Fruit fly (Drosophila melanogaster): Measurements from ENCODE around the gene CG14963.

Gene CG14963

DNA sequence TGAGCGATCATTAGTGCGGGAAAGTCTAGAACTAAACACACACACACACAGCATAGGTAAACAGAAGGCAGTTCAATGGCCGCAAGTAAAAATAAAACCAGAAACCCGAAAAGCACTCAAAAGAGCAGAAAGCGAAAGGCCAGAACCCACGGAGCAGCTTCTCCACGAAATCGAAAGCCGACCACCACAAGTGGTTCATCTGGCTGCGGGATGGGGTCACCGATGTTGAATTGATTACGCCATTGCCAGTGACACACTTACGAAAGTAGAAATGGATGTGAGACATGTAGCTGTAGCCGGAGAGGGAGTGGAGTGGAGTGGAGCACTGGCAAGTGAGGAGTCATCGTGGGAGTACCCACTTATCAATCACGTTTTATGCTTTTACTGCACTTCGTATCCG lies 30.9 kb downstream of the CG14963 start (continued):
- TF ChIP-seq Bgb (GFP tag; IDR thresholded peaks at IDR 0.05; ENCODE audit: partially characterized antibody): no peak
- TF ChIP-seq lmd (GFP tag; IDR thresholded peaks at IDR 0.05): no peak
- TF ChIP-seq Lim3 (GFP tag; IDR thresholded peaks at IDR 0.05): no peak
- TF ChIP-seq Pdp1 (GFP tag; optimal IDR thresholded peaks at IDR 0.05): peak in 1 of 2 experiments; percentile 73
- TF ChIP-seq phol (tag; optimal IDR thresholded peaks at IDR 0.05): no peak
- TF ChIP-seq z (GFP tag; IDR thresholded peaks at IDR 0.05): peak; percentile 76
- no peak for TF ChIP-seq zen (tag; optimal IDR thresholded peaks at IDR 0.05)
- TF ChIP-seq Hr78 (GFP tag; optimal IDR thresholded peaks at IDR 0.05): peak in 1 of 2 experiments; percentile 88
- peak; percentile 32; the same call in 1 of the 2 replicates for TF ChIP-seq onecut (GFP tag; IDR thresholded peaks at IDR 0.05)
- TF ChIP-seq CG3407 (GFP tag; optimal IDR thresholded peaks at IDR 0.05): peak; percentile 22

DNA sequence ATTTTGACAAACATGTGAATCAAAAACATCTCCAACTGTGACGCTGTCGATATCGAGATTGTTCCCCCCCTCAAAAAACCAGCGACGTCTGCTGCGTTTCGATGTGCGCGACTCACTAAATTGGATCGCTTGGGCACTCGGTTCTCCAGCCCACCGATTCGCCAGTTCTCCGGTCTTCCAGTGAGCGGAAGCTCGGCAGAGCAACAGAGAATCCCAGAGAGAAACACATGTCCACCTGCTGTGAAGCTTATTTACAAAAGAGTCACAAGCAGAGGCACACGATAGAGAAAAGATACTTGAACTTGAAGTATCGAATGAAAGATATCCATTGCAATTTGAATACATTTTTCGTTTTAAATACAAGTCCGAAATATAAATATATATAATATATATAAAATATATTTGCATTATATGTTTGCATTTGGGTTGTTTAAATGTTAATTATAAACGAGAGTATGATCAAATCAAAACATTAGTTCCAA lies 38.2 kb downstream of the CG14963 start:
- TF ChIP-seq E2f2 (GFP tag; IDR thresholded peaks at IDR 0.05) (peak; percentile 29; the same call in 1 of the 2 replicates), cwo (GFP tag; optimal IDR thresholded peaks at IDR 0.05) (peak; percentile 20), Dp (GFP tag; optimal IDR thresholded peaks at IDR 0.05) (no peak), jumu (GFP tag; optimal IDR thresholded peaks at IDR 0.05) (no peak), chm (GFP tag; IDR thresholded peaks at IDR 0.05) (no peak; the same call in 1 of the 2 replicates), CG7839 (tag; optimal IDR thresholded peaks at IDR 0.05) (peak; percentile 52), D (optimal IDR thresholded peaks at IDR 0.05) (no peak), D (GFP tag; optimal IDR thresholded peaks at IDR 0.05) (no peak), CG33557 (GFP tag; optimal IDR thresholded peaks at IDR 0.05) (no peak), CG17829 (tag; optimal IDR thresholded peaks at IDR 0.05) (no peak), sens (GFP tag) (no peak), CG10267 (tag; optimal IDR thresholded peaks at IDR 0.05) (peak; percentile 3), CG14710 (tag; optimal IDR thresholded peaks at IDR 0.05) (no peak), C15 (GFP tag; IDR thresholded peaks at IDR 0.05) (no peak), otp (GFP tag; IDR thresholded peaks at IDR 0.05) (peak; percentile 15; the same call in 1 of the 3 replicates), CG18619 (GFP tag; optimal IDR thresholded peaks at IDR 0.05) (peak; percentile 19), CG12071 (GFP tag; optimal IDR thresholded peaks at IDR 0.05) (peak; percentile 26), CHES-1-like (GFP tag; optimal IDR thresholded peaks at IDR 0.05) (no peak), CG7963 (GFP tag; IDR thresholded peaks at IDR 0.05; ENCODE audit: partially characterized antibody) (no peak), Dip2 (GFP tag; IDR thresholded peaks at IDR 0.05) (no peak), Atf6 (GFP tag; IDR thresholded peaks at IDR 0.05) (peak; percentile 29), CG34376 (GFP tag; optimal IDR thresholded peaks at IDR 0.05) (peak; percentile 6), al (GFP tag; IDR thresholded peaks at IDR 0.05) (no peak), Meics (GFP tag; optimal IDR thresholded peaks at IDR 0.05) (peak; percentile 58), CG4707 (GFP tag; optimal IDR thresholded peaks at IDR 0.05) (no peak), fru (optimal IDR thresholded peaks at IDR 0.05) (no peak), CG17361 (GFP tag; IDR thresholded peaks at IDR 0.05) (0 out of 3 replicates have a peak, but pooled peaks have one; percentile 24), Deaf1 (tag; optimal IDR thresholded peaks at IDR 0.05) (peak; percentile 59), zf30C (GFP tag; optimal IDR thresholded peaks at IDR 0.05) (no peak), Fer3 (tag; optimal IDR thresholded peaks at IDR 0.05) (peak; percentile 10), B-H2 (GFP tag; optimal IDR thresholded peaks at IDR 0.05) (peak; percentile 30), CG2120 (GFP tag; optimal IDR thresholded peaks at IDR 0.05) (peak; percentile 26), CG6854 (GFP tag; optimal IDR thresholded peaks at IDR 0.05) (no peak), HLH4C (GFP tag; IDR thresholded peaks at IDR 0.05; ENCODE audit: partially characterized antibody) (no peak), HLHmδ (GFP tag; optimal IDR thresholded peaks at IDR 0.05) (no peak), lab (GFP tag; optimal IDR thresholded peaks at IDR 0.05) (peak; percentile 46), maf-S (GFP tag; optimal IDR thresholded peaks at IDR 0.05) (no peak), Jarid2 (GFP tag; optimal IDR thresholded peaks at IDR 0.05) (peak; percentile 68), D19B (GFP tag; optimal IDR thresholded peaks at IDR 0.05) (peak; percentile 93), B-H1 (GFP tag; IDR thresholded peaks at IDR 0.05) (no peak)
